Fruit fly (Drosophila melanogaster): ENCODE results near the gene ScsbetaA.

ScsbetaA gene

DNA sequence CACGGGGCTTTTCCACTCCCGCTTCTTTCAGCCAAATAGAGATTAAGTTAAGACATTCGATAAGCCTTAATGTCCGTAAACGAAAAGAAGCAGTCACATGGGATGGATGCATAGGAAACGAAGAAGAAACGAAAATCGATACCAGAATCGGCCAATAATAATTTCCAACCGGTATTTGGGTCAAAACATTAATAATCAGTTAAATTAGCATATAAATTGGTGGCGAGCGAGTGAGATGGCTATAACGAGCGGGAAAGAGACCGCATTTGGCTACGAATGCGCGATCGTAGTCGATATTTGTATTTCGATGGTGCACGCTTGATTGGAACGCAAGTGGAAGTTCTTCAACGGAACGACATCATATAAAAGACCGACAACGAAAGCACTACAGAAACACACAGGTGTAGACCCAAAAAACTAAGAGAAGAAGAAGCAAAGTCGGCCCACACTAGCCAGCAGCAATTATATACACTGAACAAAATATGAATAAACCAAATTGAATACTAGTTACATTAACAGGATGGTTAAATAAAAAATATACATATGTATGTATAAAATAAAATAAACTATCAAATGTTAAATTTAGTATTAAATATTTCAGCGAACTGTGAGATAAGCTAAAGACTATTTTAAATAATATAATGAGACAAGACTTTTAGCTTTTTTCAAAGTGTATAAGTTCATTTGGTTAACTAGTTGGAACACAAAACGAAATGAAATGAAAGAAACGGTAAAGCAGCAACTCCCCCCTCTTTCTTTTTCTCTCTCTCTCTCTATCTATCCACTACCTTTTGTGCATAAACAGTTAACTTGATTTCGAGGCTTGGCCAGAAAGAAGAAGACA is 16.2 kb downstream of the ScsbetaA start (continued):
- TF ChIP-seq CG9609 (GFP tag; optimal IDR thresholded peaks at IDR 0.05) (no peak), bigmax (GFP tag; optimal IDR thresholded peaks at IDR 0.05) (no peak), CG31365 (tag; optimal IDR thresholded peaks at IDR 0.05) (no peak), Oli (tag; optimal IDR thresholded peaks at IDR 0.05) (peak; percentile 67), lab (GFP tag; optimal IDR thresholded peaks at IDR 0.05) (peak; percentile 40), Bteb2 (GFP tag; optimal IDR thresholded peaks at IDR 0.05) (no peak), eyg (GFP tag; optimal IDR thresholded peaks at IDR 0.05) (no peak), tup (GFP tag; optimal IDR thresholded peaks at IDR 0.05) (no peak), lola (GFP tag; optimal IDR thresholded peaks at IDR 0.05) (peak in 1 of 3 experiments; percentile 80), vfl (GFP tag; optimal IDR thresholded peaks at IDR 0.05) (no peak), tin (GFP tag; optimal IDR thresholded peaks at IDR 0.05) (peak; percentile 12), CG4730 (GFP tag; IDR thresholded peaks at IDR 0.05) (no peak), Dip3 (GFP tag; optimal IDR thresholded peaks at IDR 0.05) (no peak), Nf-YA (GFP tag; IDR thresholded peaks at IDR 0.05) (no peak), CG6765 (GFP tag; optimal IDR thresholded peaks at IDR 0.05) (no peak), stwl (tag; optimal IDR thresholded peaks at IDR 0.05) (no peak), CG2116 (GFP tag; optimal IDR thresholded peaks at IDR 0.05) (no peak), CG1529 (GFP tag; optimal IDR thresholded peaks at IDR 0.05) (peak; percentile 66), CG18262 (tag; optimal IDR thresholded peaks at IDR 0.05) (peak; percentile 88), CG13424 (tag; optimal IDR thresholded peaks at IDR 0.05) (peak; percentile 77), sug (tag; optimal IDR thresholded peaks at IDR 0.05) (no peak), Scr (GFP tag; IDR thresholded peaks at IDR 0.05; ENCODE audit: partially characterized antibody) (no peak), al (GFP tag; IDR thresholded peaks at IDR 0.05) (no peak), inv (GFP tag; IDR thresholded peaks at IDR 0.05; ENCODE audit: partially characterized antibody) (no peak), Taf1 (GFP tag; IDR thresholded peaks at IDR 0.05) (no peak), Drgx (GFP tag; IDR thresholded peaks at IDR 0.05) (no peak), CG3838 (GFP tag; optimal IDR thresholded peaks at IDR 0.05) (no peak), CG14667 (GFP tag; IDR thresholded peaks at IDR 0.05) (no peak), CG4820 (GFP tag; optimal IDR thresholded peaks at IDR 0.05) (peak; percentile 31), CG4707 (GFP tag; optimal IDR thresholded peaks at IDR 0.05) (peak; percentile 2), CG6854 (GFP tag; optimal IDR thresholded peaks at IDR 0.05) (no peak), amos (GFP tag; IDR thresholded peaks at IDR 0.05; ENCODE audit: partially characterized antibody) (no peak), Fer1 (GFP tag; optimal IDR thresholded peaks at IDR 0.05) (no peak), btn (GFP tag; optimal IDR thresholded peaks at IDR 0.05) (no peak), CG14014 (GFP tag; IDR thresholded peaks at IDR 0.05) (no peak), CG2875 (GFP tag; optimal IDR thresholded peaks at IDR 0.05) (peak; percentile 4), CG33557 (GFP tag; optimal IDR thresholded peaks at IDR 0.05) (peak; percentile 60), nerfin-2 (GFP tag; IDR thresholded peaks at IDR 0.05; ENCODE audit: partially characterized antibody) (no peak), tio (GFP tag; optimal IDR thresholded peaks at IDR 0.05) (no peak), CG8478 (optimal IDR thresholded peaks at IDR 0.05) (no peak), bab2 (GFP tag; optimal IDR thresholded peaks at IDR 0.05) (no peak), CG12391 (tag; optimal IDR thresholded peaks at IDR 0.05) (peak; percentile 77), Ssrp (tag; optimal IDR thresholded peaks at IDR 0.05) (peak; percentile 75), lbe (GFP tag; optimal IDR thresholded peaks at IDR 0.05) (no peak), az2 (GFP tag; optimal IDR thresholded peaks at IDR 0.05) (peak; percentile 40), CG6683 (GFP tag; optimal IDR thresholded peaks at IDR 0.05) (peak; percentile 4), CG12299 (tag; optimal IDR thresholded peaks at IDR 0.05) (peak; percentile 24), zf30C (GFP tag; optimal IDR thresholded peaks at IDR 0.05) (peak; percentile 50), Blimp-1 (GFP tag; optimal IDR thresholded peaks at IDR 0.05) (no peak)
